Worm (Caenorhabditis elegans) whole organism, mixed stage, embryonic: ENCODE data around the gene bli-5.
A peak's percentile ranks its signal among the peaks of the same experiment; 100 is the strongest.

Source experiments
- M03D4.4 ChIP-seq: sonication (generic microtip); optimal IDR thresholded peaks from 2 replicates; lab custom pipeline; 2017; ENCODE audit warnings: mild to moderate bottlenecking, missing genetic modification characterization, missing compliant biosample characterization
- bed-3 ChIP-seq: fragments of 200-800 bp; sonication (Bioruptor generic); optimal IDR thresholded peaks from 3 replicates; lab custom pipeline; 2018; ENCODE audit warnings: mild to moderate bottlenecking, missing genetic modification characterization, moderate library complexity, missing compliant biosample characterization
- blmp-1 ChIP-seq: fragments of 150-350 bp; optimal IDR thresholded peaks from 2 replicates; lab custom pipeline; 2014; ENCODE audit warnings: missing biosample characterization, missing genetic modification characterization
- ceh-39 ChIP-seq: fragments of 150-350 bp; optimal IDR thresholded peaks from 2 replicates; lab custom pipeline; 2014; ENCODE audit warnings: missing biosample characterization, missing genetic modification characterization
- ceh-43 ChIP-seq: fragments of 200-800 bp; sonication (Bioruptor generic); optimal IDR thresholded peaks from 2 replicates; lab custom pipeline; 2018; ENCODE audit warnings: mild to moderate bottlenecking, missing genetic modification characterization, moderate library complexity, missing compliant biosample characterization
- ceh-83 ChIP-seq: fragments of 200-800 bp; sonication (Bioruptor generic); optimal IDR thresholded peaks from 2 replicates; lab custom pipeline; 2018; ENCODE audit warnings: mild to moderate bottlenecking, missing genetic modification characterization, missing compliant biosample characterization
- ces-1 ChIP-seq: fragments of 150-350 bp; optimal IDR thresholded peaks from 2 replicates; lab custom pipeline; 2014; ENCODE audit warnings: missing biosample characterization, missing genetic modification reagents, missing genetic modification characterization
- cnd-1 ChIP-seq: fragments of 200-800 bp; sonication (Bioruptor generic); optimal IDR thresholded peaks from 2 replicates; lab custom pipeline; 2018; ENCODE audit warnings: mild to moderate bottlenecking, missing genetic modification characterization, missing compliant biosample characterization
- drap-1 ChIP-seq: fragments of 200-800 bp; sonication (Bioruptor generic); optimal IDR thresholded peaks from 3 replicates; lab custom pipeline; 2018; ENCODE audit warnings: mild to moderate bottlenecking, missing genetic modification characterization, missing compliant biosample characterization
- elt-1 ChIP-seq: sonication (generic microtip); optimal IDR thresholded peaks from 2 replicates; lab custom pipeline; 2017; ENCODE audit warnings: missing genetic modification characterization, mild to moderate bottlenecking, missing compliant biosample characterization, antibody characterized with exemption, moderate library complexity, borderline replicate concordance; ENCODE audit not compliant: insufficient read depth
- elt-3 ChIP-seq: fragments of 150-350 bp; optimal IDR thresholded peaks from 2 replicates; lab custom pipeline; 2014; ENCODE audit warnings: missing biosample characterization, missing genetic modification characterization
- flh-1 ChIP-seq: fragments of 200-800 bp; sonication (Bioruptor generic); optimal IDR thresholded peaks from 2 replicates; lab custom pipeline; 2018; ENCODE audit warnings: mild to moderate bottlenecking, missing genetic modification characterization, moderate library complexity, missing compliant biosample characterization
- ham-2 ChIP-seq: fragments of 200-800 bp; sonication (Bioruptor generic); optimal IDR thresholded peaks from 2 replicates; lab custom pipeline; 2018; ENCODE audit warnings: mild to moderate bottlenecking, missing genetic modification characterization, missing compliant biosample characterization
- hlh-1 ChIP-seq: fragments of 150-350 bp; optimal IDR thresholded peaks from 2 replicates; lab custom pipeline; 2014; ENCODE audit warnings: missing biosample characterization, missing genetic modification reagents, missing genetic modification characterization
- lin-13 ChIP-seq: fragments of 150-350 bp; optimal IDR thresholded peaks from 2 replicates; lab custom pipeline; 2014; ENCODE audit warnings: missing biosample characterization, missing genetic modification characterization
- lin-32 ChIP-seq: fragments of 200-800 bp; sonication (Bioruptor generic); optimal IDR thresholded peaks from 2 replicates; lab custom pipeline; 2018; ENCODE audit warnings: mild to moderate bottlenecking, missing genetic modification characterization, missing compliant biosample characterization
- lsy-2 ChIP-seq: fragments of 150-350 bp; optimal IDR thresholded peaks from 2 replicates; lab custom pipeline; 2014; ENCODE audit warnings: missing biosample characterization, missing genetic modification characterization
- mab-5 ChIP-seq: fragments of 150-350 bp; optimal IDR thresholded peaks from 2 replicates; lab custom pipeline; 2014; ENCODE audit warnings: missing biosample characterization, missing genetic modification characterization
- mep-1 ChIP-seq: fragments of 150-350 bp; optimal IDR thresholded peaks from 2 replicates; lab custom pipeline; 2017; ENCODE audit warnings: missing biosample characterization, missing genetic modification reagents, missing genetic modification characterization, inconsistent platforms
- mls-2 ChIP-seq: sonication (generic microtip); optimal IDR thresholded peaks from 2 replicates; lab custom pipeline; 2016; ENCODE audit warnings: mild to moderate bottlenecking, missing genetic modification characterization, moderate library complexity, missing compliant biosample characterization
- nhr-12 ChIP-seq: fragments of 150-350 bp; optimal IDR thresholded peaks from 2 replicates; lab custom pipeline; 2014; ENCODE audit warnings: missing biosample characterization, missing genetic modification characterization
- nhr-2 ChIP-seq: fragments of 150-350 bp; optimal IDR thresholded peaks from 2 replicates; lab custom pipeline; 2014; ENCODE audit warnings: missing biosample characterization, missing genetic modification characterization
- nhr-237 ChIP-seq: fragments of 150-350 bp; optimal IDR thresholded peaks from 2 replicates; lab custom pipeline; 2014; ENCODE audit warnings: missing biosample characterization, missing genetic modification characterization
- nhr-28 ChIP-seq: fragments of 150-350 bp; optimal IDR thresholded peaks from 2 replicates; lab custom pipeline; 2014; ENCODE audit warnings: missing biosample characterization, missing genetic modification characterization
- nhr-76 ChIP-seq: sonication (generic microtip); optimal IDR thresholded peaks from 2 replicates; lab custom pipeline; 2017; ENCODE audit warnings: missing biosample characterization, missing genetic modification characterization
- pha-4 ChIP-seq: fragments of 150-350 bp; optimal IDR thresholded peaks from 2 replicates; lab custom pipeline; 2018; ENCODE audit warnings: missing biosample characterization, missing genetic modification reagents, missing genetic modification characterization
- sem-2 ChIP-seq: fragments of 200-800 bp; sonication (Bioruptor generic); optimal IDR thresholded peaks from 2 replicates; lab custom pipeline; 2018; ENCODE audit warnings: mild to moderate bottlenecking, missing genetic modification characterization, missing compliant biosample characterization
- snpc-4 ChIP-seq: fragments of 150-350 bp; optimal IDR thresholded peaks from 2 replicates; lab custom pipeline; 2014; ENCODE audit warnings: missing biosample characterization, missing genetic modification characterization
- sptf-1 ChIP-seq: sonication (generic microtip); optimal IDR thresholded peaks from 2 replicates; lab custom pipeline; 2017; ENCODE audit warnings: mild to moderate bottlenecking, missing genetic modification characterization, moderate library complexity, missing compliant biosample characterization
- tbx-8 ChIP-seq: fragments of 200-800 bp; sonication (Bioruptor generic); optimal IDR thresholded peaks from 2 replicates; lab custom pipeline; 2018; ENCODE audit warnings: mild to moderate bottlenecking, missing genetic modification characterization, moderate library complexity, missing compliant biosample characterization
- unc-120 ChIP-seq: sonication (generic microtip); optimal IDR thresholded peaks from 2 replicates; lab custom pipeline; 2017; ENCODE audit warnings: missing genetic modification characterization, missing compliant biosample characterization; ENCODE audit not compliant: poor library complexity, severe bottlenecking
- unc-39 ChIP-seq: fragments of 150-350 bp; optimal IDR thresholded peaks from 2 replicates; lab custom pipeline; 2014; ENCODE audit warnings: missing biosample characterization, missing genetic modification characterization
- unc-62 ChIP-seq: fragments of 150-350 bp; optimal IDR thresholded peaks from 2 replicates; lab custom pipeline; 2014; ENCODE audit warnings: missing biosample characterization, missing genetic modification reagents, missing genetic modification characterization
- zip-8 ChIP-seq: fragments of 150-350 bp; optimal IDR thresholded peaks from 2 replicates; lab custom pipeline; 2014; ENCODE audit warnings: missing biosample characterization, missing genetic modification characterization
- ztf-11 ChIP-seq: fragments of 150-350 bp; optimal IDR thresholded peaks from 2 replicates; lab custom pipeline; 2014; ENCODE audit warnings: missing biosample characterization, missing genetic modification characterization

Gene bli-5

ce11 chrIII:13465918-13466592 is 36.5 kb upstream of the bli-5 start, which contains the start of gene cdk-5:
Gene cdk-5 (minus strand): TSS chrIII:13466342.
- TF ChIP-seq nhr-237 (peak; percentile 76), sem-2 (GFP tag; lab: Kevin White, UChicago) (no peak), snpc-4 (tag; lab: Kevin White, UChicago) (no peak), M03D4.4 (tag; lab: Kevin White, UChicago) (no peak), ceh-83 (GFP tag; lab: Kevin White, UChicago) (no peak), ces-1 (GFP tag; lab: Kevin White, UChicago) (peak; percentile 97), bed-3 (GFP tag; lab: Kevin White, UChicago) (no peak), elt-3 (no peak), ceh-39 (tag; lab: Kevin White, UChicago) (peak; percentile 61), nhr-2 (peak; percentile 38), unc-62 (peak; percentile 20), sptf-1 (peak; percentile 39), mls-2 (tag; lab: Kevin White, UChicago) (no peak), zip-8 (tag; lab: Kevin White, UChicago) (no peak), unc-120 (no peak), mep-1 (tag; lab: Kevin White, UChicago) (peak; percentile 76), ceh-43 (GFP tag; lab: Kevin White, UChicago) (no peak), mab-5 (no peak), lin-13 (tag; lab: Kevin White, UChicago) (peak; percentile 72), drap-1 (GFP tag; lab: Kevin White, UChicago) (peak; percentile 1), nhr-76 (tag; lab: Kevin White, UChicago) (no peak), nhr-28 (tag; lab: Kevin White, UChicago) (no peak), ham-2 (GFP tag; lab: Kevin White, UChicago) (no peak), blmp-1 (no peak), lsy-2 (peak; percentile 86), pha-4 (tag; lab: Kevin White, UChicago) (peak; percentile 95), nhr-12 (tag; lab: Kevin White, UChicago) (no peak), hlh-1 (tag; lab: Kevin White, UChicago) (peak; percentile 8)
- TF ChIP-seq, all 35 proteins: peak for 12

ce11 chrIII:13464493-13465362 is 35.2 kb upstream of the bli-5 start, which contains the start of gene kel-3:
Gene kel-3 (plus strand): TSS chrIII:13464820.
- TF ChIP-seq sptf-1 (peak; percentile 1), lsy-2 (peak; percentile 8), nhr-28 (tag; lab: Kevin White, UChicago) (no peak), unc-62 (peak; percentile 54), bed-3 (GFP tag; lab: Kevin White, UChicago) (no peak), lin-13 (tag; lab: Kevin White, UChicago) (no peak), hlh-1 (tag; lab: Kevin White, UChicago) (peak; percentile 45)

ce11 chrIII:13462965-13463783 is 33.6 kb upstream of the bli-5 start, which contains the start of gene ant-1.1:
Gene ant-1.1 (plus strand): TSS chrIII:13463163.
- TF ChIP-seq sptf-1 = peak; percentile 82
- peak; percentile 42 for TF ChIP-seq ces-1 (GFP tag; lab: Kevin White, UChicago)
- TF ChIP-seq pha-4 (tag; lab: Kevin White, UChicago) = peak; percentile 91
- TF ChIP-seq blmp-1 = no peak
- TF ChIP-seq elt-3 = no peak
- TF ChIP-seq nhr-12 (tag; lab: Kevin White, UChicago) = no peak
- peak; percentile 38 for TF ChIP-seq nhr-2
- TF ChIP-seq unc-39 (tag; lab: Kevin White, UChicago) = no peak
- no peak for TF ChIP-seq zip-8 (tag; lab: Kevin White, UChicago)
- peak; percentile 49 for TF ChIP-seq hlh-1 (tag; lab: Kevin White, UChicago)
- no peak for TF ChIP-seq nhr-76 (tag; lab: Kevin White, UChicago)
- peak; percentile 21 for TF ChIP-seq cnd-1 (tag; lab: Kevin White, UChicago)
- no peak for TF ChIP-seq ztf-11 (tag; lab: Kevin White, UChicago)
- TF ChIP-seq ceh-39 (tag; lab: Kevin White, UChicago) = peak; percentile 54
- TF ChIP-seq mls-2 (tag; lab: Kevin White, UChicago) = peak; percentile 74
- TF ChIP-seq lin-32 = peak; percentile 16
- TF ChIP-seq tbx-8 (GFP tag; lab: Kevin White, UChicago) = no peak
- no peak for TF ChIP-seq sem-2 (GFP tag; lab: Kevin White, UChicago)
- no peak for TF ChIP-seq snpc-4 (tag; lab: Kevin White, UChicago)
- no peak for TF ChIP-seq unc-62
- TF ChIP-seq flh-1 (GFP tag; lab: Kevin White, UChicago) = no peak
- peak; percentile 94 for TF ChIP-seq nhr-237
- peak; percentile 56 for TF ChIP-seq drap-1 (GFP tag; lab: Kevin White, UChicago)
- TF ChIP-seq bed-3 (GFP tag; lab: Kevin White, UChicago) = peak; percentile 18
- TF ChIP-seq unc-120 = peak; percentile 86
- peak; percentile 83 for TF ChIP-seq mep-1 (tag; lab: Kevin White, UChicago)
- TF ChIP-seq elt-1 (tag; lab: Kevin White, UChicago) = no peak
- peak; percentile 99 for TF ChIP-seq lsy-2
- TF ChIP-seq M03D4.4 (tag; lab: Kevin White, UChicago) = peak; percentile 50
- peak; percentile 37 for TF ChIP-seq ceh-43 (GFP tag; lab: Kevin White, UChicago)
- peak; percentile 90 for TF ChIP-seq lin-13 (tag; lab: Kevin White, UChicago)
- peak; percentile 6 for TF ChIP-seq ham-2 (GFP tag; lab: Kevin White, UChicago)
- no peak for TF ChIP-seq mab-5
- TF ChIP-seq nhr-28 (tag; lab: Kevin White, UChicago) = no peak
- peak; percentile 65 for TF ChIP-seq ceh-83 (GFP tag; lab: Kevin White, UChicago)
- TF ChIP-seq, all 35 proteins: peak for 20
